Fruit fly (Drosophila melanogaster) whole organism, wandering third instar larva: Measurements from ENCODE around the gene CG7368.
A peak's percentile ranks its signal among the peaks of the same experiment; 100 is the strongest.

Experiments used
- Abd-B ChIP-seq: fragments of >200 bp; optimal IDR thresholded peaks from 2 replicates; lab custom pipeline; 2017; ENCODE audit warnings: missing biosample characterization, missing genetic modification characterization
- CG32264 ChIP-seq: fragments of 200-800 bp; sonication (Bioruptor generic); optimal IDR thresholded peaks from 2 replicates; lab custom pipeline; 2016; ENCODE audit warnings: missing biosample characterization, missing genetic modification characterization
- CG9705 ChIP-seq: fragments of 200-800 bp; sonication (Bioruptor generic); optimal IDR thresholded peaks from 2 replicates; lab custom pipeline; 2018; ENCODE audit warnings: missing biosample characterization, mild to moderate bottlenecking, missing genetic modification characterization
- CrebA ChIP-seq: fragments of 200-800 bp; sonication (Bioruptor generic); optimal IDR thresholded peaks from 2 replicates; lab custom pipeline; 2016; ENCODE audit warnings: missing biosample characterization, mild to moderate bottlenecking, missing genetic modification characterization, borderline replicate concordance
- Dfd ChIP-seq: fragments of >200 bp; optimal IDR thresholded peaks from 2 replicates; lab custom pipeline; 2017; ENCODE audit warnings: missing biosample characterization, missing genetic modification characterization
- Dif ChIP-seq: fragments of 200-275, 200-300 bp; sonication (Bioruptor generic); optimal IDR thresholded peaks from 2 replicates; lab custom pipeline; 2018; ENCODE audit warnings: missing biosample characterization, missing genetic modification characterization; ENCODE audit not compliant: partially characterized antibody
- GATAd ChIP-seq: sonication (Bioruptor generic); optimal IDR thresholded peaks from 2 replicates; lab custom pipeline; 2016; ENCODE audit warnings: missing biosample characterization, missing genetic modification characterization
- HLH106 ChIP-seq: fragments of 200-800 bp; optimal IDR thresholded peaks from 3 replicates; lab custom pipeline; 2019; ENCODE audit warnings: missing biosample characterization, mild to moderate bottlenecking, missing genetic modification characterization, moderate library complexity
- Hnf4 ChIP-seq: fragments of 200-800 bp; sonication (Bioruptor generic); optimal IDR thresholded peaks from 2 replicates; lab custom pipeline; 2016; ENCODE audit warnings: missing biosample characterization, mild to moderate bottlenecking, missing genetic modification characterization
- Hr78 ChIP-seq: fragments of >200 bp; optimal IDR thresholded peaks from 2 replicates; lab custom pipeline; 2017; ENCODE audit warnings: missing biosample characterization, missing genetic modification characterization
- Hr83 ChIP-seq: fragments of 200-300 bp; sonication (Bioruptor generic); optimal IDR thresholded peaks from 2 replicates; lab custom pipeline; 2016; ENCODE audit warnings: missing biosample characterization, mild to moderate bottlenecking, missing genetic modification characterization, moderate library complexity; ENCODE audit not compliant: poor library complexity, severe bottlenecking
- Jra ChIP-seq: sonication (Bioruptor generic); optimal IDR thresholded peaks from 2 replicates; lab custom pipeline; 2016; ENCODE audit warnings: missing biosample characterization, missing genetic modification characterization
- Mio ChIP-seq: sonication (Bioruptor generic); optimal IDR thresholded peaks from 2 replicates; lab custom pipeline; 2016; ENCODE audit warnings: missing biosample characterization, missing genetic modification characterization
- Myc ChIP-seq: fragments of >200 bp; optimal IDR thresholded peaks from 2 replicates; lab custom pipeline; 2017
- OdsH ChIP-seq: fragments of 200-800 bp; sonication (Bioruptor generic); optimal IDR thresholded peaks from 2 replicates; lab custom pipeline; 2016; ENCODE audit warnings: missing biosample characterization, mild to moderate bottlenecking, missing genetic modification characterization
- Sp1 ChIP-seq: fragments of 200-800 bp; sonication (Bioruptor generic); optimal IDR thresholded peaks from 3 replicates; lab custom pipeline; 2019; ENCODE audit warnings: missing biosample characterization, mild to moderate bottlenecking, missing genetic modification characterization, moderate library complexity
- Vsx2 ChIP-seq: fragments of 200-300, 225-300 bp; sonication (Bioruptor generic); optimal IDR thresholded peaks from 2 replicates; lab custom pipeline; 2018; ENCODE audit warnings: missing biosample characterization, missing genetic modification characterization; ENCODE audit not compliant: partially characterized antibody
- br ChIP-seq: fragments of 200-800 bp; sonication (Bioruptor generic); optimal IDR thresholded peaks from 2 replicates; lab custom pipeline; 2016; ENCODE audit warnings: missing biosample characterization, missing genetic modification characterization
- brk ChIP-seq: fragments of 200-800 bp; sonication (Bioruptor generic); optimal IDR thresholded peaks from 2 replicates; lab custom pipeline; 2016; ENCODE audit warnings: missing biosample characterization, mild to moderate bottlenecking, missing genetic modification characterization
- dl ChIP-seq, 2 experiments: fragments of 175-275, 200-275 bp in 1 of 2; fragments of 200-275 bp in 1 of 2; sonication (Bioruptor generic); optimal IDR thresholded peaks; lab custom pipeline; 2018; ENCODE audit warnings: mild to moderate bottlenecking in 2 of 2, missing biosample characterization in 2 of 2, missing genetic modification characterization in 2 of 2, moderate library complexity in 2 of 2; ENCODE audit not compliant: partially characterized antibody in 2 of 2, insufficient read depth in 1 of 2
- dmrt93B ChIP-seq: fragments of 200-800 bp; sonication (Bioruptor generic); optimal IDR thresholded peaks from 2 replicates; lab custom pipeline; 2018; ENCODE audit warnings: missing biosample characterization, mild to moderate bottlenecking, missing genetic modification characterization
- dsf ChIP-seq: sonication (Bioruptor generic); optimal IDR thresholded peaks from 2 replicates; lab custom pipeline; 2016; ENCODE audit warnings: missing biosample characterization, missing genetic modification characterization, borderline replicate concordance
- ey ChIP-seq: fragments of 200-800 bp; sonication (Bioruptor generic); optimal IDR thresholded peaks from 2 replicates; lab custom pipeline; 2016; ENCODE audit warnings: missing biosample characterization, missing genetic modification characterization
- foxo ChIP-seq, 2 experiments: fragments of 200-800 bp; sonication (Bioruptor generic); optimal IDR thresholded peaks; 2 replicates in 1 of 2; 3 replicates in 1 of 2; lab custom pipeline; 2016 to 2017; ENCODE audit warnings: missing biosample characterization in 2 of 2, missing genetic modification characterization in 2 of 2
- fru ChIP-seq: fragments of 200-800 bp; sonication (Bioruptor generic); optimal IDR thresholded peaks from 3 replicates; lab custom pipeline; 2016; ENCODE audit warnings: missing biosample characterization, mild to moderate bottlenecking, missing genetic modification characterization
- h ChIP-seq: fragments of 200-800 bp; sonication (Bioruptor generic); optimal IDR thresholded peaks from 3 replicates; lab custom pipeline; 2016; ENCODE audit warnings: missing biosample characterization, mild to moderate bottlenecking, missing genetic modification characterization
- lola ChIP-seq: fragments of >200 bp; optimal IDR thresholded peaks from 2 replicates; lab custom pipeline; 2017; ENCODE audit warnings: missing biosample characterization, missing genetic modification characterization
- pan ChIP-seq: fragments of >200 bp; optimal IDR thresholded peaks from 2 replicates; lab custom pipeline; 2017
- psq ChIP-seq: fragments of 200-800 bp; sonication (Bioruptor generic); optimal IDR thresholded peaks from 3 replicates; lab custom pipeline; 2017; ENCODE audit warnings: missing biosample characterization, mild to moderate bottlenecking, missing genetic modification characterization, moderate library complexity
- rgr ChIP-seq: fragments of 200-800 bp; sonication (Bioruptor generic); optimal IDR thresholded peaks from 3 replicates; lab custom pipeline; 2016; ENCODE audit warnings: missing biosample characterization, mild to moderate bottlenecking, missing genetic modification characterization
- sage ChIP-seq: fragments of 200-800 bp; sonication (Bioruptor generic); optimal IDR thresholded peaks from 2 replicates; lab custom pipeline; 2016; ENCODE audit warnings: missing biosample characterization, mild to moderate bottlenecking, missing genetic modification characterization
- sv ChIP-seq: fragments of 200-800 bp; sonication (Bioruptor generic); optimal IDR thresholded peaks from 3 replicates; lab custom pipeline; 2016; ENCODE audit warnings: missing biosample characterization, missing genetic modification characterization
- woc ChIP-seq: sonication (Bioruptor generic); optimal IDR thresholded peaks from 2 replicates; lab custom pipeline; 2016; ENCODE audit warnings: missing biosample characterization, mild to moderate bottlenecking, missing genetic modification characterization

CG7368 gene

dm6 chr3L:11596585-11597252 is at the start of gene CG7368:
Gene CG7368 (plus strand): TSS chr3L:11597202.
- peak in 1 of 2 experiments; percentile 2 for TF ChIP-seq dl (GFP tag; optimal IDR thresholded peaks at IDR 0.05; lab: Kevin White, UChicago; ENCODE audit: insufficient read depth in 1 of 2, partially characterized antibody in 2 of 2)
- no peak for TF ChIP-seq pan (lab: Kevin White, UChicago)

DNA sequence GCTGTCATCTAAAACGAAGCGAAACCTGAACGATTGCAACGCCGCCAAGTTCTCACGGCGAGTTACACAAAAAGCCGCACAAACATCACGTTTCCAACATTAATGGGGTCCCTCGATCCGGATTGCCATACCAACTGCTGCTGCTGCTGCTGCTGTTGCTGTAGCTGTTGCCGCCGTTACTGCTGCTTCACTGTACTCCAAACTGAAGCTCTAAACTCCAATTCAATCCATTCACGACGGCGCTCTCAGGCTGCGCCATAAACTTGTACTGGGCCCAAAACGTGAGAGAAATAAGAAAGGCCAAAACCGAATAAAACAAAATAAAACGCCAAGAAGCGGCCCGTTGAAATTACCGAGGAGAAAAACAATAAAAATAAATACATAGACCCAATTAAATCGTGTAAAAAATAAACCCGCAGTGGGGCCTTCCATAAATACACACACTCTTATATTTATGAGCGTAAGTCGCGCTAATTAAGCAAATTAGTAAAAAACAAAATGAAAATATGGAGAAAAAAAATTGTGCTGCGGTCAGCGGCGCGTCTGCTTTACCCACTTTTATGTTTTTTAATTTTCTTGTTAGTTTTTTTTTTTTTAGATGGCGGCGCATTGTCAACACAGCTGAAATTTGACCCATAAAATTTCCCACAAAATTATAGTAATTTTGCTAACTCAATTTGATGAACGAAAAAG is 49.6 kb upstream of the CG7368 start:
- TF ChIP-seq woc (GFP tag; lab: Kevin White, UChicago) = no peak
- TF ChIP-seq Abd-B (GFP tag; lab: Kevin White, UChicago) = no peak
- TF ChIP-seq GATAd (GFP tag; lab: Kevin White, UChicago) = no peak

- TF ChIP-seq HLH106 (no peak), Abd-B (GFP tag; lab: Kevin White, UChicago) (no peak)
These were observed 49.0 kb upstream of the CG7368 start for dm6 chr3L:11548009-11548408.

DNA sequence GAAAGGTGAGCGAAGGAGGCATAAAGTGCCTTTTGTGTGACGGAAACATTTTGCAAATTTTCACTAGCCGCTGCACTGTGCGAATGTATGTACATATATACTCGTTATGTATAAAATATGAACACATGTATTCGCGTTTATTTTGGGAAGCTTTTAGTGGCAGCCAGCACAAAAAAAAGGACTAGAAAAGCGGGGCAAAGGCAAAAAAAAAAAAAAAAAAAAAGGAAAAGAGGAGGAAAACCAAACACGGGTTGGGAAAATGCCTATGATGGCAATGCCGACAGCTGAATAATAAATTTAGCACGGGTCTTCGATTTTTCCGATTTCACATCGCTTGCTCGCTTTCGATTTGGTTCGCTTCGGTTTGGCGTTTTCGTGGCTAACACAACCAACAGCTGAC is 47.6 kb upstream of the CG7368 start:
- TF ChIP-seq woc (GFP tag; lab: Kevin White, UChicago) (no peak), psq (GFP tag; lab: Kevin White, UChicago) (no peak), h (GFP tag; lab: Kevin White, UChicago) (no peak), sv (GFP tag; lab: Kevin White, UChicago) (no peak), dl (GFP tag; optimal IDR thresholded peaks at IDR 0.05; lab: Kevin White, UChicago; ENCODE audit: insufficient read depth in 1 of 2, partially characterized antibody in 2 of 2) (no peak), Jra (no peak), foxo (GFP tag; optimal IDR thresholded peaks at IDR 0.05; lab: Kevin White, UChicago) (no peak), CG32264 (no peak), CrebA (GFP tag; lab: Kevin White, UChicago) (no peak), rgr (GFP tag; lab: Kevin White, UChicago) (no peak), Hr78 (no peak), Dif (GFP tag; lab: Kevin White, UChicago) (no peak), Mio (no peak)

dm6 chr3L:11550359-11551056 is 46.5 kb upstream of the CG7368 start:
- no peak for TF ChIP-seq CG32264
- no peak for TF ChIP-seq HLH106
- TF ChIP-seq dsf = no peak
- no peak for TF ChIP-seq psq (GFP tag; lab: Kevin White, UChicago)
- no peak for TF ChIP-seq Hr83 (GFP tag; lab: Kevin White, UChicago)
- no peak for TF ChIP-seq Dif (GFP tag; lab: Kevin White, UChicago)
- no peak for TF ChIP-seq sv (GFP tag; lab: Kevin White, UChicago)
- no peak for TF ChIP-seq Hnf4 (GFP tag; lab: Kevin White, UChicago)
- no peak for TF ChIP-seq sage (GFP tag; lab: Kevin White, UChicago)
- no peak for TF ChIP-seq dmrt93B (GFP tag; lab: Kevin White, UChicago)
- TF ChIP-seq, all 38 proteins: peak for 0

dm6 chr3L:11551949-11552348 is 45.1 kb upstream of the CG7368 start:
- TF ChIP-seq dl (GFP tag; optimal IDR thresholded peaks at IDR 0.05; lab: Kevin White, UChicago; ENCODE audit: insufficient read depth in 1 of 2, partially characterized antibody in 2 of 2) (no peak), Hnf4 (GFP tag; lab: Kevin White, UChicago) (peak; percentile 21), OdsH (peak; percentile 28), Dfd (GFP tag; lab: Kevin White, UChicago) (no peak), brk (GFP tag; lab: Kevin White, UChicago) (peak; percentile 1), h (GFP tag; lab: Kevin White, UChicago) (peak; percentile 26), CrebA (GFP tag; lab: Kevin White, UChicago) (no peak), sv (GFP tag; lab: Kevin White, UChicago) (no peak), HLH106 (peak; percentile 23), rgr (GFP tag; lab: Kevin White, UChicago) (peak; percentile 43), Myc (lab: Kevin White, UChicago) (no peak), foxo (GFP tag; optimal IDR thresholded peaks at IDR 0.05; lab: Kevin White, UChicago) (peak in 1 of 2 experiments; percentile 43), Vsx2 (GFP tag; lab: Kevin White, UChicago) (no peak), Abd-B (GFP tag; lab: Kevin White, UChicago) (no peak), br (peak; percentile 15), sage (GFP tag; lab: Kevin White, UChicago) (no peak), lola (GFP tag; lab: Kevin White, UChicago) (no peak), Sp1 (GFP tag; lab: Kevin White, UChicago) (peak; percentile 29), psq (GFP tag; lab: Kevin White, UChicago) (peak; percentile 12), CG9705 (no peak), ey (GFP tag; lab: Kevin White, UChicago) (peak; percentile 39), fru (GFP tag; lab: Kevin White, UChicago) (peak; percentile 46)
